Fruit fly (Drosophila melanogaster): ENCODE results near the gene Tmtc4.

- TF ChIP-seq pan (optimal IDR thresholded peaks at IDR 0.05), result no peak
- no peak for TF ChIP-seq usp (GFP tag; optimal IDR thresholded peaks at IDR 0.05)
These were observed 34.7 kb upstream of the Tmtc4 start, which contains the start of gene CG14866 for dm6 chr3R:15316326-15316725.
